Worm (Caenorhabditis elegans) whole organism, L1 larva: ENCODE results near the gene sym-3.

Source experiments
- C04F5.9 ChIP-seq: sonication (generic microtip); optimal IDR thresholded peaks from 2 replicates; lab custom pipeline; 2016; ENCODE audit warnings: missing genetic modification characterization, missing compliant biosample characterization
- aha-1 ChIP-seq: fragments of 150-350 bp; optimal IDR thresholded peaks from 2 replicates; lab custom pipeline; 2014; ENCODE audit warnings: missing biosample characterization, missing genetic modification characterization
- aly-2 ChIP-seq: fragments of 150-350 bp; optimal IDR thresholded peaks from 2 replicates; lab custom pipeline; 2014; ENCODE audit warnings: missing biosample characterization, missing genetic modification characterization
- ama-1 ChIP-seq: fragments of 150-350 bp; optimal IDR thresholded peaks from 2 replicates; lab custom pipeline; 2014
- blmp-1 ChIP-seq: fragments of 150-350 bp; optimal IDR thresholded peaks from 2 replicates; lab custom pipeline; 2014; ENCODE audit warnings: missing biosample characterization, missing genetic modification characterization
- ceh-8 ChIP-seq: fragments of 200-800 bp; sonication (Bioruptor generic); optimal IDR thresholded peaks from 2 replicates; lab custom pipeline; 2018; ENCODE audit warnings: mild to moderate bottlenecking, missing genetic modification characterization, moderate library complexity, missing compliant biosample characterization
- ces-1 ChIP-seq: fragments of 150-350 bp; optimal IDR thresholded peaks from 2 replicates; lab custom pipeline; 2014; ENCODE audit warnings: missing biosample characterization, missing genetic modification reagents, missing genetic modification characterization
- dpl-1 ChIP-seq, 3 experiments: fragments of 150-350 bp in 2 of 3; sonication (generic microtip) in 1 of 3; optimal IDR thresholded peaks; 2 replicates each; lab custom pipeline; 2014 to 2017; ENCODE audit warnings: missing biosample characterization in 3 of 3, missing genetic modification characterization in 3 of 3, missing genetic modification reagents in 3 of 3
- dsc-1 ChIP-seq: sonication (generic microtip); optimal IDR thresholded peaks from 2 replicates; lab custom pipeline; 2016; ENCODE audit warnings: mild to moderate bottlenecking, missing genetic modification characterization, missing compliant biosample characterization
- egl-13 ChIP-seq: sonication (generic microtip); optimal IDR thresholded peaks from 2 replicates; lab custom pipeline; 2016; ENCODE audit warnings: missing genotype, missing genetic modification reagents, missing genetic modification characterization, missing compliant biosample characterization
- egl-27 ChIP-seq, 2 experiments: fragments of 150-350 bp in 1 of 2; sonication (generic microtip); optimal IDR thresholded peaks; 3 replicates each; lab custom pipeline; 2017 to 2018; ENCODE audit warnings: missing biosample characterization in 2 of 2, missing genetic modification characterization in 2 of 2, missing genetic modification reagents in 2 of 2
- elt-2 ChIP-seq: sonication (generic microtip); optimal IDR thresholded peaks from 2 replicates; lab custom pipeline; 2016; ENCODE audit warnings: missing genetic modification characterization, mild to moderate bottlenecking, inconsistent platforms, missing compliant biosample characterization, missing genetic modification reagents
- elt-3 ChIP-seq, 6 experiments: fragments of 150-350 bp in 1 of 6; sonication (generic microtip); optimal IDR thresholded peaks; 2 replicates each; lab custom pipeline; 2017 to 2018; ENCODE audit warnings: missing biosample characterization in 6 of 6, missing genetic modification characterization in 6 of 6, inconsistent platforms in 1 of 6
- ets-5 ChIP-seq: fragments of 200-800 bp; sonication (Bioruptor generic); IDR thresholded peaks from 2 replicates; pipeline ENCODE4 v1.3.6; 2022; ENCODE audit warnings: missing genetic modification characterization, missing compliant biosample characterization
- fkh-10 ChIP-seq: sonication (generic microtip); optimal IDR thresholded peaks from 2 replicates; lab custom pipeline; 2017; ENCODE audit warnings: missing biosample characterization, missing genetic modification reagents, missing genetic modification characterization
- fkh-4 ChIP-seq: sonication (generic microtip); optimal IDR thresholded peaks from 2 replicates; lab custom pipeline; 2016; ENCODE audit warnings: missing compliant biosample characterization, missing genetic modification characterization, borderline replicate concordance
- grh-1 ChIP-seq: fragments of 200-800 bp; sonication (Bioruptor generic); IDR thresholded peaks from 2 replicates; pipeline ENCODE4 v1.3.6; 2022; ENCODE audit warnings: missing genetic modification reagents, missing genetic modification characterization, missing compliant biosample characterization
- hlh-17 ChIP-seq: fragments of 200-800 bp; sonication (Bioruptor generic); optimal IDR thresholded peaks from 2 replicates; lab custom pipeline; 2018; ENCODE audit warnings: missing genetic modification characterization, mild to moderate bottlenecking, missing compliant biosample characterization, moderate library complexity, borderline replicate concordance
- irx-1 ChIP-seq: sonication (generic microtip); optimal IDR thresholded peaks from 2 replicates; lab custom pipeline; 2016; ENCODE audit warnings: missing genetic modification characterization, missing compliant biosample characterization
- isw-1 ChIP-seq: fragments of 200-800 bp; sonication (Bioruptor generic); IDR thresholded peaks from 2 replicates; pipeline ENCODE4 v1.3.6; 2022; ENCODE audit warnings: missing genetic modification characterization, missing compliant biosample characterization
- jun-1 ChIP-seq: fragments of 150-350 bp; optimal IDR thresholded peaks from 2 replicates; lab custom pipeline; 2014; ENCODE audit warnings: missing biosample characterization, missing genetic modification reagents, missing genetic modification characterization
- lin-14 ChIP-seq: fragments of 200-800 bp; sonication (Bioruptor generic); optimal IDR thresholded peaks from 2 replicates; lab custom pipeline; 2018; ENCODE audit warnings: mild to moderate bottlenecking, missing genetic modification characterization, moderate library complexity, missing compliant biosample characterization
- lin-35 ChIP-seq, 2 experiments: fragments of 150-350 bp; optimal IDR thresholded peaks; 2 replicates each; lab custom pipeline; 2014; ENCODE audit warnings: missing biosample characterization in 2 of 2, missing genetic modification characterization in 2 of 2, missing genetic modification reagents in 2 of 2
- lir-3 ChIP-seq: sonication (generic microtip); optimal IDR thresholded peaks from 2 replicates; lab custom pipeline; 2016; ENCODE audit warnings: mild to moderate bottlenecking, missing genetic modification characterization, moderate library complexity, missing compliant biosample characterization; ENCODE audit not compliant: poor library complexity
- lsy-2 ChIP-seq, 2 experiments: fragments of 150-350 bp; optimal IDR thresholded peaks; 2 replicates each; lab custom pipeline; 2014; ENCODE audit warnings: missing biosample characterization in 2 of 2, missing genetic modification characterization in 2 of 2
- mdl-1 ChIP-seq, 2 experiments: fragments of 150-350 bp; optimal IDR thresholded peaks; 2 replicates each; lab custom pipeline; 2014 to 2017; ENCODE audit warnings: missing biosample characterization in 2 of 2, missing genetic modification characterization in 2 of 2, inconsistent platforms in 1 of 2
- mep-1 ChIP-seq: fragments of 150-350 bp; optimal IDR thresholded peaks from 2 replicates; lab custom pipeline; 2014; ENCODE audit warnings: missing biosample characterization, missing genetic modification characterization
- nhr-20 ChIP-seq: sonication (generic microtip); optimal IDR thresholded peaks from 2 replicates; lab custom pipeline; 2016; ENCODE audit warnings: mild to moderate bottlenecking, missing genetic modification characterization, missing compliant biosample characterization
- nhr-237 ChIP-seq: fragments of 150-350 bp; optimal IDR thresholded peaks from 2 replicates; lab custom pipeline; 2014; ENCODE audit warnings: missing biosample characterization, missing genetic modification characterization
- nhr-28 ChIP-seq: fragments of 150-350 bp; optimal IDR thresholded peaks from 2 replicates; lab custom pipeline; 2014; ENCODE audit warnings: missing biosample characterization, missing genetic modification characterization
- nhr-47 ChIP-seq: sonication (generic microtip); optimal IDR thresholded peaks from 2 replicates; lab custom pipeline; 2016; ENCODE audit warnings: mild to moderate bottlenecking, missing genetic modification characterization, moderate library complexity, missing compliant biosample characterization
- nhr-71 ChIP-seq: sonication (generic microtip); optimal IDR thresholded peaks from 2 replicates; lab custom pipeline; 2016; ENCODE audit warnings: mild to moderate bottlenecking, missing genetic modification characterization, moderate library complexity, missing compliant biosample characterization
- nhr-84 ChIP-seq: sonication (generic microtip); optimal IDR thresholded peaks from 2 replicates; lab custom pipeline; 2017; ENCODE audit warnings: missing biosample characterization, missing genetic modification characterization
- nhr-85 ChIP-seq: sonication (generic microtip); peaks from one replicate; lab custom pipeline; 2016; ENCODE audit warnings: missing genetic modification characterization, inconsistent platforms, missing compliant biosample characterization
- skn-1 ChIP-seq: fragments of 150-350 bp; optimal IDR thresholded peaks from 2 replicates; lab custom pipeline; 2014; ENCODE audit warnings: missing biosample characterization, missing genetic modification characterization
- sptf-1 ChIP-seq: fragments of 150-350 bp; optimal IDR thresholded peaks from 2 replicates; lab custom pipeline; 2014; ENCODE audit warnings: missing biosample characterization, missing genetic modification characterization
- sup-37 ChIP-seq: fragments of 200-800 bp; sonication (Bioruptor generic); optimal IDR thresholded peaks from 2 replicates; lab custom pipeline; 2018; ENCODE audit warnings: mild to moderate bottlenecking, missing genetic modification characterization, missing compliant biosample characterization
- swsn-7 ChIP-seq: sonication (generic microtip); optimal IDR thresholded peaks from 2 replicates; lab custom pipeline; 2016; ENCODE audit warnings: missing genetic modification characterization, missing compliant biosample characterization
- tlp-1 ChIP-seq: fragments of 150-350 bp; optimal IDR thresholded peaks from 2 replicates; lab custom pipeline; 2014; ENCODE audit warnings: missing biosample characterization, missing genetic modification characterization
- unc-130 ChIP-seq: fragments of 150-350 bp; optimal IDR thresholded peaks from 2 replicates; lab custom pipeline; 2017; ENCODE audit warnings: missing biosample characterization, missing genetic modification characterization, inconsistent platforms
- unc-62 ChIP-seq: fragments of 150-350 bp; optimal IDR thresholded peaks from 2 replicates; lab custom pipeline; 2014; ENCODE audit warnings: missing biosample characterization, missing genetic modification reagents, missing genetic modification characterization
- unc-98 ChIP-seq: fragments of 200-800 bp; sonication (Bioruptor generic); IDR thresholded peaks from 2 replicates; pipeline ENCODE4 v1.3.6; 2022; ENCODE audit warnings: missing genetic modification characterization, missing compliant biosample characterization
- vab-15 ChIP-seq: sonication (generic microtip); optimal IDR thresholded peaks from 2 replicates; lab custom pipeline; 2017; ENCODE audit warnings: missing genotype, mild to moderate bottlenecking, missing genetic modification characterization, missing compliant biosample characterization

Gene sym-3

ce11 chrX:5775804-5776252 is 2.3 kb downstream of the sym-3 start (continued):
- TF ChIP-seq unc-62 (no peak), lin-35 (GFP tag; optimal IDR thresholded peaks at IDR 0.05; lab: Kevin White, UChicago) (peak; percentile 38 to 73), tlp-1 (no peak), skn-1 (tag; lab: Kevin White, UChicago) (peak; percentile 62), grh-1 (GFP tag; lab: Robert Waterston, UW) (no peak), lir-3 (tag; lab: Kevin White, UChicago) (no peak), C04F5.9 (tag; lab: Kevin White, UChicago) (no peak), sup-37 (GFP tag; lab: Kevin White, UChicago) (no peak), hlh-17 (GFP tag; lab: Kevin White, UChicago) (no peak), elt-2 (tag; lab: Kevin White, UChicago) (peak; percentile 30), nhr-237 (no peak), lsy-2 (tag; optimal IDR thresholded peaks at IDR 0.05; lab: Kevin White, UChicago) (peak; percentile 57 to 84), nhr-47 (peak; percentile 72), swsn-7 (tag; lab: Kevin White, UChicago) (peak; percentile 59), isw-1 (GFP tag; lab: Robert Waterston, UW) (0 out of 2 replicates have a peak, but pooled peaks have one; percentile 23), sptf-1 (tag; lab: Kevin White, UChicago) (no peak), nhr-28 (tag; lab: Kevin White, UChicago) (no peak), irx-1 (peak; percentile 25), aha-1 (tag; lab: Kevin White, UChicago) (no peak), nhr-85 (peak; percentile 78), egl-27 (tag; optimal IDR thresholded peaks at IDR 0.05; lab: Kevin White, UChicago) (no peak), lin-14 (GFP tag; lab: Kevin White, UChicago) (peak; percentile 92), elt-3 (tag; optimal IDR thresholded peaks at IDR 0.05; lab: Kevin White, UChicago) (peak in 1 of 6 experiments; percentile 25), ces-1 (GFP tag; lab: Kevin White, UChicago) (no peak), jun-1 (tag; lab: Kevin White, UChicago) (peak; percentile 45), nhr-71 (tag; lab: Kevin White, UChicago) (peak; percentile 78), blmp-1 (tag; lab: Kevin White, UChicago) (peak; percentile 81), ets-5 (GFP tag; lab: Robert Waterston, UW) (no peak), fkh-4 (tag; lab: Kevin White, UChicago) (no peak), dsc-1 (tag; lab: Kevin White, UChicago) (peak; percentile 75), unc-130 (tag; lab: Kevin White, UChicago) (no peak), nhr-20 (tag; lab: Kevin White, UChicago) (peak; percentile 65), ama-1 (lab: Kevin White, UChicago) (no peak), egl-13 (peak; percentile 15), nhr-84 (tag; lab: Kevin White, UChicago) (no peak), aly-2 (tag; lab: Kevin White, UChicago) (no peak), mdl-1 (tag; optimal IDR thresholded peaks at IDR 0.05; lab: Kevin White, UChicago) (peak in 1 of 2 experiments; percentile 53), ceh-8 (GFP tag; lab: Kevin White, UChicago) (peak; percentile 39), mep-1 (tag; lab: Kevin White, UChicago) (peak; percentile 74), unc-98 (no peak), dpl-1 (GFP tag; optimal IDR thresholded peaks at IDR 0.05; lab: Kevin White, UChicago) (peak; percentile 32 to 70 (median 58)), vab-15 (tag; lab: Kevin White, UChicago) (no peak), fkh-10 (GFP tag; lab: Kevin White, UChicago) (peak; percentile 72)
